Worm (Caenorhabditis elegans) whole organism, young adult: Measurements from ENCODE around the gene F49C5.12.
"Not testable (repeated sequence)": the region's sequence is repeated elsewhere in the genome, so short reads cannot be mapped to it uniquely, and the experiment has no call there.

Source experiments
- B0336.3 ChIP-seq: fragments of 200-800 bp; sonication (Bioruptor generic); IDR thresholded peaks from 2 replicates; pipeline ENCODE4 v1.3.6; 2022; ENCODE audit warnings: missing genetic modification characterization, missing compliant biosample characterization
- C06A6.2 ChIP-seq: fragments of 200-800 bp; sonication (Bioruptor generic); conservative IDR thresholded peaks from 2 replicates; pipeline ENCODE4 v1.3.6; 2022; ENCODE audit warnings: missing genetic modification characterization, missing compliant biosample characterization
- F10E7.11 ChIP-seq: sonication (generic microtip); optimal IDR thresholded peaks from 2 replicates; lab custom pipeline; 2017; ENCODE audit warnings: mild to moderate bottlenecking, missing genetic modification characterization, moderate library complexity, missing compliant biosample characterization
- F23B12.7 ChIP-seq: sonication (generic microtip); optimal IDR thresholded peaks from 2 replicates; lab custom pipeline; 2017; ENCODE audit warnings: missing genetic modification characterization, mild to moderate bottlenecking, missing compliant biosample characterization, antibody characterized with exemption, moderate library complexity; ENCODE audit not compliant: insufficient read depth
- F33H1.4 ChIP-seq: fragments of 200-800 bp; sonication (Bioruptor generic); IDR thresholded peaks from 2 replicates; pipeline ENCODE4 v1.3.6; 2022; ENCODE audit warnings: missing genetic modification reagents, missing genetic modification characterization, missing compliant biosample characterization
- F49E8.2 ChIP-seq: sonication (generic microtip); optimal IDR thresholded peaks from 3 replicates; lab custom pipeline; 2017; ENCODE audit warnings: missing genetic modification characterization, mild to moderate bottlenecking, missing compliant biosample characterization, antibody characterized with exemption, moderate library complexity; ENCODE audit not compliant: insufficient read depth
- K11D2.4 ChIP-seq: fragments of 200-800 bp; sonication (Bioruptor generic); IDR thresholded peaks from 2 replicates; pipeline ENCODE4 v1.3.6; 2022; ENCODE audit warnings: missing genetic modification reagents, missing genetic modification characterization, missing compliant biosample characterization
- Y56A3A.18 ChIP-seq: fragments of 200-800 bp; sonication (Bioruptor generic); IDR thresholded peaks from 2 replicates; pipeline ENCODE4 v1.3.6; 2022; ENCODE audit warnings: missing genetic modification reagents, missing genetic modification characterization, missing compliant biosample characterization
- Y79H2A.3 ChIP-seq: fragments of 200-800 bp; sonication (Bioruptor generic); conservative IDR thresholded peaks from 2 replicates; pipeline ENCODE4 v1.3.6; 2022; ENCODE audit warnings: missing genetic modification reagents, missing genetic modification characterization, missing compliant biosample characterization
- ama-1 ChIP-seq, 3 experiments: fragments of 150-350 bp in 1 of 3; sonication (generic microtip) in 2 of 3; optimal IDR thresholded peaks; 2 replicates each; lab custom pipeline; 2014 to 2018; ENCODE audit warnings: missing biosample characterization in 2 of 3, missing genetic modification characterization in 2 of 3, missing genetic modification reagents in 2 of 3
- atf-7 ChIP-seq: sonication (generic microtip); optimal IDR thresholded peaks from 2 replicates; lab custom pipeline; 2017; ENCODE audit warnings: mild to moderate bottlenecking, missing genetic modification characterization, missing compliant biosample characterization
- attf-3 ChIP-seq: fragments of 200-800 bp; sonication (Bioruptor generic); conservative IDR thresholded peaks from 2 replicates; pipeline ENCODE4 v1.3.6; 2022; ENCODE audit warnings: missing genetic modification reagents, missing genetic modification characterization, missing compliant biosample characterization
- attf-6 ChIP-seq: fragments of 200-800 bp; sonication (Bioruptor generic); IDR thresholded peaks from 2 replicates; pipeline ENCODE4 v1.3.6; 2022; ENCODE audit warnings: missing genetic modification reagents, missing genetic modification characterization, missing compliant biosample characterization
- ceh-100 ChIP-seq: fragments of 200-800 bp; sonication (Bioruptor generic); IDR thresholded peaks from 2 replicates; pipeline ENCODE4 v1.3.6; 2022; ENCODE audit warnings: missing genetic modification reagents, missing genetic modification characterization, missing compliant biosample characterization
- ceh-40 ChIP-seq: fragments of 200-800 bp; sonication (Bioruptor generic); IDR thresholded peaks from 2 replicates; pipeline ENCODE4 v1.3.6; 2022; ENCODE audit warnings: missing genetic modification characterization, missing compliant biosample characterization
- die-1 ChIP-seq: sonication (generic microtip); optimal IDR thresholded peaks from 2 replicates; lab custom pipeline; 2016; ENCODE audit warnings: missing genotype, mild to moderate bottlenecking, missing genetic modification characterization, missing compliant biosample characterization
- dox-1 ChIP-seq: fragments of 200-800 bp; sonication (Bioruptor generic); IDR thresholded peaks from 2 replicates; pipeline ENCODE4 v1.3.6; 2022; ENCODE audit warnings: missing genetic modification reagents, missing genetic modification characterization, missing compliant biosample characterization
- egl-44 ChIP-seq: fragments of 200-800 bp; sonication (Bioruptor generic); IDR thresholded peaks from 2 replicates; pipeline ENCODE4 v1.3.6; 2022; ENCODE audit warnings: missing genetic modification reagents, missing genetic modification characterization, missing compliant biosample characterization
- egrh-3 ChIP-seq: fragments of 200-800 bp; sonication (Bioruptor generic); IDR thresholded peaks from 2 replicates; pipeline ENCODE4 v1.3.6; 2022; ENCODE audit warnings: missing genetic modification reagents, missing genetic modification characterization, missing compliant biosample characterization
- gei-17 ChIP-seq: fragments of 200-800 bp; sonication (Bioruptor generic); optimal IDR thresholded peaks from 2 replicates; lab custom pipeline; 2018; ENCODE audit warnings: mild to moderate bottlenecking, missing genetic modification characterization, missing compliant biosample characterization
- him-1 ChIP-seq: sonication (generic microtip); optimal IDR thresholded peaks from 2 replicates; lab custom pipeline; 2016; ENCODE audit warnings: missing genotype, missing genetic modification reagents, missing genetic modification characterization, missing compliant biosample characterization
- hlh-12 ChIP-seq: sonication (generic microtip); optimal IDR thresholded peaks from 2 replicates; lab custom pipeline; 2016; ENCODE audit warnings: missing genetic modification characterization, missing compliant biosample characterization
- hmg-1.2 ChIP-seq: fragments of 200-800 bp; sonication (Bioruptor generic); IDR thresholded peaks from 2 replicates; pipeline ENCODE4 v1.3.6; 2022; ENCODE audit warnings: missing genetic modification reagents, missing genetic modification characterization, missing compliant biosample characterization
- hrde-1 ChIP-seq: sonication (generic microtip); optimal IDR thresholded peaks from 2 replicates; lab custom pipeline; 2016; ENCODE audit warnings: missing genetic modification characterization, mild to moderate bottlenecking, missing compliant biosample characterization, moderate library complexity, missing genotype, missing genetic modification reagents, borderline replicate concordance
- hsf-1 ChIP-seq: fragments of 200-800 bp; sonication (Bioruptor generic); IDR thresholded peaks from 2 replicates; pipeline ENCODE4 v1.3.6; 2022; ENCODE audit warnings: missing genetic modification reagents, missing genetic modification characterization, missing compliant biosample characterization
- let-607 ChIP-seq, 2 experiments: fragments of 200-800 bp in 1 of 2; sonication (Bioruptor generic) in 1 of 2; sonication (generic microtip) in 1 of 2; optimal IDR thresholded peaks; 2 replicates each; lab custom pipeline; 2016 to 2018; ENCODE audit warnings: mild to moderate bottlenecking in 2 of 2, missing compliant biosample characterization in 2 of 2, missing genetic modification characterization in 2 of 2, moderate library complexity in 2 of 2, missing genotype in 1 of 2
- lin-26 ChIP-seq: fragments of 200-800 bp; sonication (Bioruptor generic); IDR thresholded peaks from 2 replicates; pipeline ENCODE4 v1.3.6; 2022; ENCODE audit warnings: missing genetic modification reagents, missing genetic modification characterization, missing compliant biosample characterization
- lsy-27 ChIP-seq: sonication (generic microtip); optimal IDR thresholded peaks from 2 replicates; lab custom pipeline; 2017; ENCODE audit warnings: missing genetic modification characterization, mild to moderate bottlenecking, missing compliant biosample characterization, antibody characterized with exemption, missing genotype, borderline replicate concordance; ENCODE audit not compliant: insufficient read depth
- madf-10 ChIP-seq: sonication (generic microtip); optimal IDR thresholded peaks from 2 replicates; lab custom pipeline; 2016; ENCODE audit warnings: mild to moderate bottlenecking, missing genetic modification characterization, missing compliant biosample characterization
- madf-6 ChIP-seq: fragments of 200-800 bp; sonication (Bioruptor generic); IDR thresholded peaks from 2 replicates; pipeline ENCODE4 v1.3.6; 2022; ENCODE audit warnings: missing genetic modification reagents, missing genetic modification characterization, missing compliant biosample characterization
- mcd-1 ChIP-seq: fragments of 200-800 bp; sonication (Bioruptor generic); IDR thresholded peaks from 2 replicates; pipeline ENCODE4 v1.3.6; 2022; ENCODE audit warnings: missing genetic modification reagents, missing genetic modification characterization, missing compliant biosample characterization
- mxl-1 ChIP-seq: sonication (generic microtip); optimal IDR thresholded peaks from 2 replicates; lab custom pipeline; 2016; ENCODE audit warnings: missing genetic modification characterization, missing compliant biosample characterization
- nhr-90 ChIP-seq: sonication (generic microtip); optimal IDR thresholded peaks from 2 replicates; lab custom pipeline; 2016; ENCODE audit warnings: missing genotype, mild to moderate bottlenecking, missing genetic modification characterization, missing compliant biosample characterization
- pbrm-1 ChIP-seq: fragments of 200-800 bp; sonication (Bioruptor generic); IDR thresholded peaks from 2 replicates; pipeline ENCODE4 v1.3.6; 2022; ENCODE audit warnings: missing genetic modification reagents, missing genetic modification characterization, missing compliant biosample characterization
- rec-8 ChIP-seq, 2 experiments: sonication (generic microtip); optimal IDR thresholded peaks; 2 replicates each; lab custom pipeline; 2016; ENCODE audit warnings: mild to moderate bottlenecking in 2 of 2, missing genetic modification characterization in 2 of 2, missing genetic modification reagents in 2 of 2, missing genotype in 2 of 2, missing biosample characterization in 1 of 2, missing compliant biosample characterization in 1 of 2, moderate library complexity in 1 of 2
- rpc-1 ChIP-seq, 2 experiments: fragments of 150-350 bp in 1 of 2; sonication (generic microtip) in 1 of 2; optimal IDR thresholded peaks; 2 replicates each; lab custom pipeline; 2014 to 2018; ENCODE audit warnings: missing biosample characterization in 1 of 2, missing genetic modification characterization in 1 of 2, missing genetic modification reagents in 1 of 2, missing genotype in 1 of 2
- snpc-1.3 ChIP-seq: sonication (generic microtip); optimal IDR thresholded peaks from 2 replicates; lab custom pipeline; 2017; ENCODE audit warnings: missing genetic modification characterization, mild to moderate bottlenecking, missing compliant biosample characterization, antibody characterized with exemption, moderate library complexity, missing genotype, missing genetic modification reagents; ENCODE audit not compliant: insufficient read depth
- snpc-3.4 ChIP-seq: sonication (generic microtip); optimal IDR thresholded peaks from 2 replicates; lab custom pipeline; 2017; ENCODE audit warnings: missing genetic modification characterization, mild to moderate bottlenecking, missing compliant biosample characterization, antibody characterized with exemption, moderate library complexity, missing genotype, missing genetic modification reagents
- xnd-1 ChIP-seq: sonication (generic microtip); optimal IDR thresholded peaks from 2 replicates; lab custom pipeline; 2016; ENCODE audit warnings: missing genotype, missing genetic modification reagents, missing genetic modification characterization, missing compliant biosample characterization
- zim-3 ChIP-seq: sonication (generic microtip); optimal IDR thresholded peaks from 2 replicates; lab custom pipeline; 2017; ENCODE audit warnings: mild to moderate bottlenecking, missing genetic modification characterization, moderate library complexity, missing compliant biosample characterization
- ztf-26 ChIP-seq: sonication (generic microtip); optimal IDR thresholded peaks from 2 replicates; lab custom pipeline; 2017; ENCODE audit warnings: missing genetic modification characterization, missing compliant biosample characterization
- ztf-28 ChIP-seq: fragments of 200-800 bp; sonication (Bioruptor generic); IDR thresholded peaks from 2 replicates; pipeline ENCODE4 v1.3.6; 2022; ENCODE audit warnings: missing genetic modification reagents, missing genetic modification characterization, missing compliant biosample characterization

The F49C5.12 gene

DNA sequence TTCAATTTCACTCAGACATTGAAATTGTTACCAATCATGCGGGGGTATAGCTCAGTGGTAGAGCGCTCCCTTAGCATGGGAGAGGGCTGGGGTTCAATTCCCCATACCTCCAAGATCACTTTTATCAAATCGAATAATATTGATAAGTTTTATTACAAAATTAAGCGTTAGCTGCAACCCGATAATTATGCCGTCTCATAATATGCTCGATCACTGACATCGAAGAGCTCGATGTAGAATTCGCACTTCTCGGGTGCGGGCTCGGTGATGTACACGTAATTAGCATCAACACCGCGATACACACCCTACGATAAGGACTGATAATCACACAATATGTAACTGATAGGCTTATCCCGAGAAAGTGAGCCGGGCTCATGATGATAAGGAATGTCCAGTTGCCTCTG is 17.5 kb downstream of the F49C5.12 start (continued):
- TF ChIP-seq C06A6.2 (GFP tag; lab: Robert Waterston, UW), result no peak
- TF ChIP-seq xnd-1 (tag; lab: Kevin White, UChicago), result no peak
- no peak for TF ChIP-seq F10E7.11 (tag; lab: Kevin White, UChicago)
- TF ChIP-seq ama-1 (optimal IDR thresholded peaks at IDR 0.05; lab: Kevin White, UChicago), result no peak
- TF ChIP-seq ama-1 (GFP tag; optimal IDR thresholded peaks at IDR 0.05; lab: Kevin White, UChicago), result no peak
- no peak for TF ChIP-seq let-607 (tag; optimal IDR thresholded peaks at IDR 0.05; lab: Kevin White, UChicago)
- TF ChIP-seq rpc-1 (optimal IDR thresholded peaks at IDR 0.05; lab: Kevin White, UChicago), result peak; percentile 62
- peak; percentile 84 for TF ChIP-seq rpc-1 (tag; optimal IDR thresholded peaks at IDR 0.05; lab: Kevin White, UChicago)
- no peak for TF ChIP-seq rec-8 (tag; optimal IDR thresholded peaks at IDR 0.05; lab: Kevin White, UChicago)
- TF ChIP-seq gei-17, result no peak

DNA sequence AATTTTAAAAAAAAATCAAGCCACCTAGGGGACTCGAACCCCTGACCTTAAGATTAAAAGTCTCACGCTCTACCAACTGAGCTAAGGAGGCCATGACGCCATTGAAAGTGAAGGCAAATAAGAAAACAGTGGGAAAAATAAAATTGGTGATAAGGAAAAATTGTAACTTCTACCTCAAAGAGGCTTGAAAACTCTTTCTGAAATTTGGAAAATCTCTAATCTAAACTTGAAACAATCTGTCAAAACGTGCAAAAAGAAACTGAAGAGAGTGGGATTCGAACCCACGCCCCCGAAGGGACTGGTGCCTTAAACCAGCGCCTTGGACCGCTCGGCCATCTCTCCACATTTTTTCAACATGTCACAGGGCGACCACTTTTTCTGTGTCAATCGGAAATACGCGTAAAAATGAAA is 18.4 kb downstream of the F49C5.12 start:
- TF ChIP-seq nhr-90 (tag; lab: Kevin White, UChicago) (peak; percentile 88), mcd-1 (GFP tag; lab: Robert Waterston, UW) (peak; percentile 50; the same call in 1 of the 2 replicates), ceh-100 (GFP tag; lab: Robert Waterston, UW) (peak; percentile 56; the same call in 1 of the 2 replicates), mxl-1 (tag; lab: Kevin White, UChicago) (peak; percentile 65), die-1 (tag; lab: Kevin White, UChicago) (peak; percentile 84), him-1 (tag; lab: Kevin White, UChicago) (peak; percentile 89), hlh-12 (tag; lab: Kevin White, UChicago) (peak; percentile 71), hmg-1.2 (peak; percentile 62; the same call in 1 of the 2 replicates), B0336.3 (peak; percentile 73), rpc-1 (optimal IDR thresholded peaks at IDR 0.05; lab: Kevin White, UChicago) (peak; percentile 85), rpc-1 (tag; optimal IDR thresholded peaks at IDR 0.05; lab: Kevin White, UChicago) (peak; percentile 96), lin-26 (peak; percentile 90), F49E8.2 (tag; lab: Kevin White, UChicago) (peak; percentile 61), madf-6 (peak; percentile 63), egrh-3 (GFP tag; lab: Robert Waterston, UW) (peak; percentile 58), hsf-1 (GFP tag; lab: Robert Waterston, UW) (0 out of 2 replicates have a peak, but pooled peaks have one; percentile 14), F33H1.4 (GFP tag; lab: Robert Waterston, UW) (peak; percentile 24), dox-1 (peak; percentile 80), ama-1 (GFP tag; optimal IDR thresholded peaks at IDR 0.05; lab: Kevin White, UChicago) (peak; percentile 48 to 59), ceh-40 (GFP tag; lab: Robert Waterston, UW) (0 out of 2 replicates have a peak, but pooled peaks have one; percentile 40), Y56A3A.18 (GFP tag; lab: Robert Waterston, UW) (0 out of 2 replicates have a peak, but pooled peaks have one; percentile 81), let-607 (tag; optimal IDR thresholded peaks at IDR 0.05; lab: Kevin White, UChicago) (peak; percentile 32 to 38), snpc-3.4 (tag; lab: Kevin White, UChicago) (peak; percentile 67), rec-8 (tag; optimal IDR thresholded peaks at IDR 0.05; lab: Kevin White, UChicago) (peak; percentile 3 to 62), pbrm-1 (peak; percentile 49; the same call in 1 of the 2 replicates), atf-7 (tag; lab: Kevin White, UChicago) (peak; percentile 66), lsy-27 (tag; lab: Kevin White, UChicago) (peak; percentile 32), madf-10 (tag; lab: Kevin White, UChicago) (peak; percentile 39), F23B12.7 (tag; lab: Kevin White, UChicago) (peak; percentile 76), Y79H2A.3 (GFP tag; lab: Robert Waterston, UW) (0 out of 2 replicates have a peak, but pooled peaks have one; percentile 53), ztf-26 (peak; percentile 40), egl-44 (GFP tag; lab: Robert Waterston, UW) (0 out of 2 replicates have a peak, but pooled peaks have one; percentile 64), ztf-28 (0 out of 2 replicates have a peak, but pooled peaks have one; percentile 42), attf-6 (GFP tag; lab: Robert Waterston, UW) (0 out of 2 replicates have a peak, but pooled peaks have one; percentile 54), snpc-1.3 (peak; percentile 49), K11D2.4 (0 out of 2 replicates have a peak, but pooled peaks have one; percentile 11), attf-3 (GFP tag; lab: Robert Waterston, UW) (peak; percentile 57; the same call in 1 of the 2 replicates), zim-3 (tag; lab: Kevin White, UChicago) (peak; percentile 73), xnd-1 (tag; lab: Kevin White, UChicago) (peak; percentile 3), hrde-1 (tag; lab: Kevin White, UChicago) (peak; percentile 64)
- not testable (repeated sequence) for TF ChIP-seq ama-1 (optimal IDR thresholded peaks at IDR 0.05; lab: Kevin White, UChicago)
